Fruit fly (Drosophila melanogaster) whole organism, embryonic: Measurements from ENCODE around the gene dj-1beta.

Experiments
- ATbp ChIP-seq: fragments of 200-800 bp; sonication (Bioruptor generic); optimal IDR thresholded peaks from 2 replicates; lab custom pipeline; 2017; ENCODE audit warnings: missing biosample characterization, mild to moderate bottlenecking, missing genetic modification characterization, missing genetic modification reagents
- Adf1 ChIP-seq: fragments of 200-800 bp; sonication (Bioruptor generic); IDR thresholded peaks from 2 replicates; pipeline ENCODE4 v1.3.6; 2022; ENCODE audit warnings: missing biosample characterization, missing genetic modification characterization
- Atf3 ChIP-seq: fragments of 200-800 bp; sonication (Bioruptor generic); optimal IDR thresholded peaks from 3 replicates; lab custom pipeline; 2016; ENCODE audit warnings: missing biosample characterization, missing genetic modification characterization
- CG10209 ChIP-seq: fragments of 200-800 bp; sonication (Bioruptor generic); optimal IDR thresholded peaks from 3 replicates; lab custom pipeline; 2017; ENCODE audit warnings: missing biosample characterization, mild to moderate bottlenecking, missing genetic modification characterization, missing genetic modification reagents
- CG10979 ChIP-seq: fragments of 200-800 bp; sonication (Bioruptor generic); optimal IDR thresholded peaks from 2 replicates; lab custom pipeline; 2018; ENCODE audit warnings: missing biosample characterization, mild to moderate bottlenecking, missing genetic modification characterization, moderate library complexity
- CG11695 ChIP-seq: fragments of 200-800 bp; sonication (Bioruptor generic); IDR thresholded peaks from 3 replicates; pipeline ENCODE4 v1.3.6; 2022; ENCODE audit warnings: missing biosample characterization, missing genetic modification characterization
- CG12769 ChIP-seq: fragments of 200-800 bp; sonication (Bioruptor generic); optimal IDR thresholded peaks from 2 replicates; lab custom pipeline; 2019; ENCODE audit warnings: missing biosample characterization, mild to moderate bottlenecking, missing genetic modification characterization, moderate library complexity
- CG13775 ChIP-seq: fragments of 200-800 bp; sonication (Bioruptor generic); optimal IDR thresholded peaks from 3 replicates; lab custom pipeline; 2017; ENCODE audit warnings: missing biosample characterization, mild to moderate bottlenecking, missing genetic modification characterization
- CG14860 ChIP-seq: fragments of 200-800 bp; sonication (Bioruptor generic); IDR thresholded peaks from 3 replicates; pipeline ENCODE4 v1.3.6; 2022; ENCODE audit warnings: missing biosample characterization, missing genetic modification characterization; ENCODE audit not compliant: partially characterized antibody
- CG1529 ChIP-seq: fragments of 200-800 bp; sonication (Bioruptor generic); optimal IDR thresholded peaks from 3 replicates; lab custom pipeline; 2018; ENCODE audit warnings: missing biosample characterization, missing genetic modification characterization
- CG17328 ChIP-seq: fragments of 200-800 bp; sonication (Bioruptor generic); IDR thresholded peaks from 2 replicates; pipeline ENCODE4 v1.3.6; 2022; ENCODE audit warnings: missing biosample characterization, missing genetic modification characterization
- CG17359 ChIP-seq: fragments of 200-800 bp; sonication (Bioruptor generic); optimal IDR thresholded peaks from 3 replicates; lab custom pipeline; 2018; ENCODE audit warnings: missing biosample characterization, mild to moderate bottlenecking, missing genetic modification characterization, moderate library complexity
- CG18262 ChIP-seq: fragments of 200-800 bp; optimal IDR thresholded peaks from 3 replicates; lab custom pipeline; 2019; ENCODE audit warnings: missing biosample characterization, mild to moderate bottlenecking, missing genetic modification characterization, moderate library complexity
- CG18599 ChIP-seq: fragments of 200-800 bp; sonication (Bioruptor generic); optimal IDR thresholded peaks from 3 replicates; lab custom pipeline; 2017; ENCODE audit warnings: missing biosample characterization, missing genetic modification characterization, mild to moderate bottlenecking, moderate library complexity, missing genetic modification reagents
- CG2712 ChIP-seq: fragments of 200-800 bp; optimal IDR thresholded peaks from 3 replicates; lab custom pipeline; 2019; ENCODE audit warnings: missing biosample characterization, mild to moderate bottlenecking, missing genetic modification characterization, moderate library complexity
- CG31365 ChIP-seq: fragments of 200-800 bp; sonication (Bioruptor generic); optimal IDR thresholded peaks from 2 replicates; lab custom pipeline; 2018; ENCODE audit warnings: missing biosample characterization, mild to moderate bottlenecking, missing genetic modification characterization
- CG32767 ChIP-seq: fragments of 200-800 bp; sonication (Bioruptor generic); IDR thresholded peaks from 2 replicates; pipeline ENCODE4 v1.3.6; 2022; ENCODE audit warnings: missing biosample characterization, missing genetic modification characterization
- CG4328 ChIP-seq: fragments of 200-800 bp; sonication (Bioruptor generic); optimal IDR thresholded peaks from 3 replicates; lab custom pipeline; 2017; ENCODE audit warnings: missing biosample characterization, missing genetic modification reagents, missing genetic modification characterization
- CG4404 ChIP-seq: fragments of 200-800 bp; sonication (Bioruptor generic); IDR thresholded peaks from 2 replicates; pipeline ENCODE4 v1.3.6; 2022; ENCODE audit warnings: missing biosample characterization, missing genetic modification characterization
- CG6791 ChIP-seq: fragments of 200-800 bp; sonication (Bioruptor generic); IDR thresholded peaks from 3 replicates; pipeline ENCODE4 v1.3.6; 2022; ENCODE audit warnings: missing biosample characterization, missing genetic modification characterization; ENCODE audit not compliant: partially characterized antibody
- CG7357 ChIP-seq: fragments of 200-800 bp; sonication (Bioruptor generic); IDR thresholded peaks from 3 replicates; pipeline ENCODE4 v1.3.6; 2022; ENCODE audit warnings: missing biosample characterization, missing genetic modification characterization
- CG7839 ChIP-seq: fragments of 200-800 bp; sonication (Bioruptor generic); optimal IDR thresholded peaks from 3 replicates; lab custom pipeline; 2018; ENCODE audit warnings: missing biosample characterization, mild to moderate bottlenecking, missing genetic modification characterization, moderate library complexity
- CG8281 ChIP-seq: fragments of 200-800 bp; sonication (Bioruptor generic); optimal IDR thresholded peaks from 2 replicates; lab custom pipeline; 2018; ENCODE audit warnings: missing biosample characterization, mild to moderate bottlenecking, missing genetic modification characterization, moderate library complexity
- CG8478 ChIP-seq: fragments of >200 bp; optimal IDR thresholded peaks from 2 replicates; lab custom pipeline; 2018
- CG8944 ChIP-seq: fragments of 200-800 bp; sonication (Bioruptor generic); optimal IDR thresholded peaks from 3 replicates; lab custom pipeline; 2016; ENCODE audit warnings: missing biosample characterization, missing genetic modification characterization
- Chrac-16 ChIP-seq: fragments of 200-800 bp; sonication (Bioruptor generic); optimal IDR thresholded peaks from 3 replicates; lab custom pipeline; 2016; ENCODE audit warnings: missing biosample characterization, missing genetic modification characterization
- Dip2 ChIP-seq: fragments of 200-800 bp; sonication (Bioruptor generic); IDR thresholded peaks from 2 replicates; pipeline ENCODE4 v1.3.6; 2022; ENCODE audit warnings: missing biosample characterization, missing genetic modification characterization
- ERR ChIP-seq: fragments of 200-800 bp; sonication (Bioruptor generic); optimal IDR thresholded peaks from 2 replicates; lab custom pipeline; 2016; ENCODE audit warnings: missing biosample characterization, missing genetic modification characterization
- HLHmδ ChIP-seq: fragments of 200-800 bp; sonication (Bioruptor generic); optimal IDR thresholded peaks from 2 replicates; lab custom pipeline; 2018; ENCODE audit warnings: missing biosample characterization, mild to moderate bottlenecking, missing genetic modification characterization, moderate library complexity
- HmgD ChIP-seq: fragments of 200-800 bp; sonication (Bioruptor generic); optimal IDR thresholded peaks from 3 replicates; lab custom pipeline; 2016; ENCODE audit warnings: missing biosample characterization, missing genetic modification characterization
- Hmr ChIP-seq: fragments of 200-800 bp; sonication (Bioruptor generic); optimal IDR thresholded peaks from 3 replicates; lab custom pipeline; 2017; ENCODE audit warnings: mild to moderate bottlenecking, missing biosample characterization, missing genetic modification reagents, missing genetic modification characterization
- Hsf ChIP-seq: fragments of 200-800 bp; sonication (Bioruptor generic); optimal IDR thresholded peaks from 3 replicates; lab custom pipeline; 2016; ENCODE audit warnings: missing biosample characterization, missing genetic modification characterization
- Mad ChIP-seq: fragments of 200-800 bp; sonication (Bioruptor generic); optimal IDR thresholded peaks from 2 replicates; lab custom pipeline; 2016; ENCODE audit warnings: missing biosample characterization, missing genetic modification characterization
- Oli ChIP-seq: fragments of 200-800 bp; sonication (Bioruptor generic); optimal IDR thresholded peaks from 2 replicates; lab custom pipeline; 2018; ENCODE audit warnings: missing biosample characterization, mild to moderate bottlenecking, missing genetic modification characterization, moderate library complexity
- Rx ChIP-seq: fragments of 200-800 bp; sonication (Bioruptor generic); IDR thresholded peaks from 2 replicates; pipeline ENCODE4 v1.3.6; 2022; ENCODE audit warnings: missing biosample characterization, missing genetic modification characterization
- Sin3A ChIP-seq: fragments of >200 bp; optimal IDR thresholded peaks from 2 replicates; lab custom pipeline; 2018
- Ssrp ChIP-seq: fragments of 200-800 bp; sonication (Bioruptor generic); optimal IDR thresholded peaks from 2 replicates; lab custom pipeline; 2018; ENCODE audit warnings: missing biosample characterization, mild to moderate bottlenecking, missing genetic modification characterization, moderate library complexity
- ap ChIP-seq: fragments of 200-800 bp; sonication (Bioruptor generic); IDR thresholded peaks from 2 replicates; pipeline ENCODE4 v1.3.6; 2022; ENCODE audit warnings: missing biosample characterization, missing genetic modification characterization
- chif ChIP-seq, 2 experiments: fragments of 200-800 bp; sonication (Bioruptor generic); optimal IDR thresholded peaks; 3 replicates each; lab custom pipeline; 2016; ENCODE audit warnings: missing biosample characterization in 2 of 2, missing genetic modification characterization in 2 of 2
- chn ChIP-seq: fragments of 200-800 bp; sonication (Bioruptor generic); optimal IDR thresholded peaks from 2 replicates; lab custom pipeline; 2016; ENCODE audit warnings: missing biosample characterization, missing genetic modification characterization
- dm ChIP-seq: fragments of 200-800 bp; sonication (Bioruptor generic); optimal IDR thresholded peaks from 3 replicates; lab custom pipeline; 2016; ENCODE audit warnings: missing biosample characterization, missing genetic modification characterization
- ftz-f1 ChIP-seq: fragments of 200-800 bp; sonication (Bioruptor generic); optimal IDR thresholded peaks from 2 replicates; lab custom pipeline; 2016; ENCODE audit warnings: missing biosample characterization, missing genetic modification characterization
- lilli ChIP-seq: fragments of 200-800 bp; sonication (Bioruptor generic); optimal IDR thresholded peaks from 3 replicates; lab custom pipeline; 2016; ENCODE audit warnings: missing biosample characterization, missing genetic modification characterization
- phol ChIP-seq: fragments of 200-800 bp; sonication (Bioruptor generic); optimal IDR thresholded peaks from 3 replicates; lab custom pipeline; 2018; ENCODE audit warnings: missing biosample characterization, mild to moderate bottlenecking, missing genetic modification characterization, moderate library complexity
- sens ChIP-seq: fragments of 200-800 bp; sonication (Bioruptor generic); peaks from one replicate; lab custom pipeline; 2016; ENCODE audit warnings: missing biosample characterization, missing genetic modification characterization
- sim ChIP-seq: fragments of 200-800 bp; sonication (Bioruptor generic); IDR thresholded peaks from 2 replicates; pipeline ENCODE4 v1.3.6; 2022; ENCODE audit warnings: missing biosample characterization, missing genetic modification characterization
- ssp ChIP-seq: fragments of 200-800 bp; sonication (Bioruptor generic); IDR thresholded peaks from 2 replicates; pipeline ENCODE4 v1.3.6; 2022; ENCODE audit warnings: missing biosample characterization, missing genetic modification characterization
- stc ChIP-seq: fragments of 200-800 bp; sonication (Bioruptor generic); IDR thresholded peaks from 2 replicates; pipeline ENCODE4 v1.3.6; 2022; ENCODE audit warnings: missing biosample characterization, missing genetic modification characterization
- unpg ChIP-seq: fragments of 200-800 bp; sonication (Bioruptor generic); optimal IDR thresholded peaks from 3 replicates; lab custom pipeline; 2018; ENCODE audit warnings: missing biosample characterization, mild to moderate bottlenecking, missing genetic modification characterization, moderate library complexity
- zfh2 ChIP-seq: fragments of 200-800 bp; sonication (Bioruptor generic); optimal IDR thresholded peaks from 2 replicates; lab custom pipeline; 2016; ENCODE audit warnings: missing biosample characterization, missing genetic modification characterization

The dj-1beta gene

DNA sequence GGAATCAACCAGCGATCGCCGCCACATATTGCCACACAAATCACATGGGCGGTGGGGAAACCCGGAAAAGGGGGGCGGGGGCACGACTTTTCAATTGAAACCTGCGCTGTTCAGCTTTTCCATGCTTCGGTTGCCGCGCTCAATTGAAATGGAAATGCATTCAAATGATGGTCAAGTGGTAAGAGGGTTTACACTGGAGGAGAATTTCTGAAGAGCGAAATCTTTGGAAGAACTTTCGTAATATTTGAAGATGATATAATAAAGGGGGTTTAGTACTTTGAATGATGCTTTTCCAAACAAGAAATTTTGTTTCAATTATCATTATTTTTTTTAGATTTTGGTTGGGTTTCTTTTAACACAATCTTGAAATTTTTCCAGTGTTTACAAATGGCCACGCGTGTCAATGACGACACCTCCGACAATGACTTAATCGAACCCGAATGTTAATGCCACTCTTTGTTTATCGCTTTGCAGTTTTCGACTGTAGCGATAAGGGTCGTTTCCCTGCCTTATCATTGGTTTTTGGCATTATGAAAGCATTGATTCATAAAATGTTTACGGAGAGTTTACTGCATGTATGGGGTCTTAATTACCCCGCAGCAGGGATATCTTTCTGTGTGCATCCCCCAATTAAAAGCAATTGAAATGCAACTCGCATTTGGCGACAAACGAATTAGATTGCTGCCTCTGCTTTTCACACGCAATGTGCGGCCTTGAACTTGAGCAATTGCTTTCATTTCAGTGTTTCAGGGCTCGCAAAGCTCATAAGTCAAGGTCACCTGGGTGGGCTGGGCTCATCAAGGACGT, 5.7 kb downstream of the dj-1beta start (continued):
- TF ChIP-seq unpg (GFP tag; lab: Kevin White, UChicago), result peak; percentile 59
- no peak for TF ChIP-seq CG11695 (GFP tag; lab: Robert Waterston, UW)
- TF ChIP-seq CG17359 (tag; lab: Kevin White, UChicago), result peak; percentile 35
- no peak for TF ChIP-seq HLHmδ (GFP tag; lab: Kevin White, UChicago)
- no peak for TF ChIP-seq chn (GFP tag; lab: Kevin White, UChicago)
- TF ChIP-seq CG4404 (GFP tag; lab: Robert Waterston, UW), result no peak
- peak; percentile 30 for TF ChIP-seq CG13775 (GFP tag; lab: Kevin White, UChicago)
- no peak for TF ChIP-seq Rx (GFP tag; lab: Robert Waterston, UW)
- peak; percentile 33 for TF ChIP-seq CG12769 (tag; lab: Kevin White, UChicago)
- TF ChIP-seq ATbp (GFP tag; lab: Kevin White, UChicago), result peak; percentile 48
- TF ChIP-seq stc (GFP tag; lab: Robert Waterston, UW), result 0 out of 2 replicates have a peak, but pooled peaks have one; percentile 8
- peak; percentile 41 for TF ChIP-seq CG10209 (GFP tag; lab: Kevin White, UChicago)
- peak; percentile 25 for TF ChIP-seq Hsf
- peak; percentile 20 for TF ChIP-seq Atf3 (GFP tag; lab: Kevin White, UChicago)
- TF ChIP-seq Sin3A (lab: Kevin White, UChicago), result no peak
- peak; percentile 60 for TF ChIP-seq CG7839 (tag; lab: Kevin White, UChicago)
- 0 out of 3 replicates have a peak, but pooled peaks have one; percentile 6 for TF ChIP-seq CG6791 (GFP tag; lab: Robert Waterston, UW)
- no peak for TF ChIP-seq CG31365 (tag; lab: Kevin White, UChicago)
- peak; percentile 91 for TF ChIP-seq sens (GFP tag; lab: Kevin White, UChicago)
- no peak for TF ChIP-seq CG8478 (lab: Kevin White, UChicago)
- no peak for TF ChIP-seq CG14860 (GFP tag; lab: Robert Waterston, UW)
- TF ChIP-seq ftz-f1 (GFP tag; lab: Kevin White, UChicago), result no peak
- no peak for TF ChIP-seq zfh2 (GFP tag; lab: Kevin White, UChicago)
- no peak for TF ChIP-seq CG4328 (GFP tag; lab: Kevin White, UChicago)
- peak; percentile 25 for TF ChIP-seq CG18599 (GFP tag; lab: Kevin White, UChicago)
- TF ChIP-seq sim, result no peak
- TF ChIP-seq CG8281 (tag; lab: Kevin White, UChicago), result no peak
- peak; percentile 3 for TF ChIP-seq Chrac-16
- no peak for TF ChIP-seq dm (GFP tag; lab: Kevin White, UChicago)
- TF ChIP-seq CG18262, result peak; percentile 21
- no peak for TF ChIP-seq Dip2 (GFP tag; lab: Robert Waterston, UW)
- no peak for TF ChIP-seq CG1529 (GFP tag; lab: Kevin White, UChicago)
- peak; percentile 64 for TF ChIP-seq Oli (tag; lab: Kevin White, UChicago)
- TF ChIP-seq lilli (GFP tag; lab: Kevin White, UChicago), result peak; percentile 49
- peak; percentile 62 for TF ChIP-seq CG10979 (tag; lab: Kevin White, UChicago)
- peak; percentile 52 for TF ChIP-seq phol
- TF ChIP-seq ERR (GFP tag; lab: Kevin White, UChicago), result no peak
- no peak for TF ChIP-seq HmgD (GFP tag; lab: Kevin White, UChicago)
- TF ChIP-seq Adf1, result no peak
- TF ChIP-seq ssp, result no peak
- TF ChIP-seq chif (GFP tag; optimal IDR thresholded peaks at IDR 0.05; lab: Kevin White, UChicago), result peak in 1 of 2 experiments; percentile 19
- peak; percentile 27 for TF ChIP-seq Hmr (GFP tag; lab: Kevin White, UChicago)
- TF ChIP-seq Ssrp (tag; lab: Kevin White, UChicago), result peak; percentile 45
- peak; percentile 12; the same call in 1 of the 2 replicates for TF ChIP-seq ap (GFP tag; lab: Robert Waterston, UW)
- peak; percentile 60 for TF ChIP-seq CG17328 (GFP tag; lab: Robert Waterston, UW)
- peak; percentile 35 for TF ChIP-seq CG2712 (tag; lab: Kevin White, UChicago)
- TF ChIP-seq Mad (GFP tag; lab: Kevin White, UChicago), result peak; percentile 18
- TF ChIP-seq CG8944 (GFP tag; lab: Kevin White, UChicago), result peak; percentile 15
- TF ChIP-seq CG32767 (GFP tag; lab: Robert Waterston, UW), result 0 out of 2 replicates have a peak, but pooled peaks have one; percentile 28
- 0 out of 3 replicates have a peak, but pooled peaks have one; percentile 28 for TF ChIP-seq CG7357 (GFP tag; lab: Robert Waterston, UW)
